2 worm cellular contexts compared by ENCODE assay signal in the genomic region with DNA sequence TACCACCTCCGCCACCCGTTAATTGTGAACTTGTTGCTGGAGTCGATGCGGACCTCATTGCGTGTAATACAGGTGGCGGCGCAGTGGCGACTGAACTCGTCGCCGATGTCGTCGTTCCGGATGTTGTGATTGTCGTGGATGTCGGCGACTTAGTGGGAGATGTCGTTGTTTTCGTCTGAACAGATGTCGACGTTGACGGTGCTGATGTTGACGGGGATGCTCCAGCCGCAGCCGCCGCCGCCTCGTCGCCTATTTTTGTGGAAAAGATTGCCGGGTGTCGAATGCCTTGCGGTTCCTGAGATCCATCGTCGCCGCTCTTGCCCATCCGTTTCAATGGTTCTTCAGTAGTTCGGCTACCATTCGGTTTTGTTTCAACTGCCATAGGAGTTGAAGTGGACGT.
TF ChIP-seq lines count a peak whose summit lies in the region.

No protein-coding gene starts in this region.

TF ChIP-seq in whole organism, L4 larva, 104 proteins besides CTCF, POLR2A, EP300 and RAD21:
- TF ChIP-seq egl-43 (GFP tag; IDR thresholded peaks at IDR 0.05; lab: Robert Waterston, UW), result 0 out of 2 replicates have a peak, but pooled peaks have one; percentile 12
- TF ChIP-seq spr-1 (tag; optimal IDR thresholded peaks at IDR 0.05; lab: Kevin White, UChicago), result no peak
- TF ChIP-seq nhr-6 (tag; optimal IDR thresholded peaks at IDR 0.05; lab: Kevin White, UChicago), result no peak
- peak; percentile 62; the same call in 1 of the 2 replicates for TF ChIP-seq set-16 (GFP tag; IDR thresholded peaks at IDR 0.05; lab: Robert Waterston, UW)
- no peak for TF ChIP-seq ztf-11 (tag; optimal IDR thresholded peaks at IDR 0.05; lab: Kevin White, UChicago)
TF ChIP-seq in whole organism, L4 larva: peak in this region for 2.

TF ChIP-seq in whole organism, young adult, 124 proteins besides CTCF, POLR2A, EP300 and RAD21:
- no peak for TF ChIP-seq mxl-1 (tag; optimal IDR thresholded peaks at IDR 0.05; lab: Kevin White, UChicago)
- TF ChIP-seq zfh-2 (GFP tag; conservative IDR thresholded peaks at IDR 0.05; lab: Robert Waterston, UW), result peak; percentile 78
- TF ChIP-seq ceh-40 (GFP tag; IDR thresholded peaks at IDR 0.05; lab: Robert Waterston, UW), result 0 out of 2 replicates have a peak, but pooled peaks have one; percentile 35
TF ChIP-seq in whole organism, young adult: peak in this region for 2.
